Fruit fly (Drosophila melanogaster): Measurements from ENCODE around the gene ninaC.

DNA sequence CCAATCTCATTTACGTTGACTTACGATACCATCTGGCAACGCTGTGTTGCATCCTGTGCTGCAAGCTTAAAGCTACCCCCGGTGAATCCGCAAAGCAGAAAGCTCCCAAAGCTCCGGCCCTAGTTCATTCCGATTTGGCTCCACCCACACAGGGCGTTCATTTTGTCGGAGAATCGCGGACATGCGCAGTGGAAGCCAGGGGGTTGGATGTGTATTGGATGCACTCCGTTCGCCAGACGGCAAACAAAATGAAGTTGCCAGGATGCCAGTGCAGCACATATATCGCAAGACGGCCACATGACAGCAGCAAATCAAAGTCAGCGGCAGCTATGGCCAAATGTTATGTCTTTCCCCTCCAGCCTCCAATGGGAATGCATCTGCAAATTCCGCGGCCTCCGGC is 18.7 kb upstream of the ninaC start:
- no peak for TF ChIP-seq Pif1A (GFP tag; optimal IDR thresholded peaks at IDR 0.05)
- no peak for TF ChIP-seq CG10348 (GFP tag; IDR thresholded peaks at IDR 0.05)
- TF ChIP-seq fd96Ca (GFP tag; IDR thresholded peaks at IDR 0.05), result no peak
- TF ChIP-seq CG9948 (tag; optimal IDR thresholded peaks at IDR 0.05), result no peak
- no peak for TF ChIP-seq EcR (GFP tag; optimal IDR thresholded peaks at IDR 0.05)
